Worm (Caenorhabditis elegans) whole organism, L4 larva: ENCODE results near the gene mxl-3.

Experiments used
- aly-2 ChIP-seq: sonication (generic microtip); optimal IDR thresholded peaks from 2 replicates; lab custom pipeline; 2018; ENCODE audit warnings: missing biosample characterization, missing genetic modification characterization
- ama-1 ChIP-seq: fragments of 150-350 bp; optimal IDR thresholded peaks from 2 replicates; lab custom pipeline; 2014; ENCODE audit warnings: inconsistent platforms, mixed read lengths
- ces-1 ChIP-seq: fragments of 150-350 bp; sonication (generic microtip); optimal IDR thresholded peaks from 4 replicates; lab custom pipeline; 2014; ENCODE audit warnings: missing biosample characterization, missing genetic modification reagents, missing genetic modification characterization
- fkh-10 ChIP-seq: fragments of 150-350 bp; optimal IDR thresholded peaks from 2 replicates; lab custom pipeline; 2014; ENCODE audit warnings: missing biosample characterization, missing genetic modification reagents, missing genetic modification characterization
- fos-1 ChIP-seq: fragments of 150-350 bp; optimal IDR thresholded peaks from 2 replicates; lab custom pipeline; 2014; ENCODE audit warnings: missing biosample characterization, missing genetic modification characterization
- lin-13 ChIP-seq: fragments of 150-350 bp; optimal IDR thresholded peaks from 2 replicates; lab custom pipeline; 2014; ENCODE audit warnings: missing biosample characterization, missing genetic modification reagents, missing genetic modification characterization
- lin-15B ChIP-seq: fragments of 150-350 bp; sonication (generic microtip); optimal IDR thresholded peaks from 3 replicates; lab custom pipeline; 2014; ENCODE audit warnings: missing biosample characterization, missing genetic modification characterization
- lin-39 ChIP-seq: fragments of 150-350 bp; optimal IDR thresholded peaks from 2 replicates; lab custom pipeline; 2014; ENCODE audit warnings: missing biosample characterization, missing genetic modification reagents, missing genetic modification characterization
- nhr-11 ChIP-seq: fragments of 150-350 bp; optimal IDR thresholded peaks from 2 replicates; lab custom pipeline; 2014; ENCODE audit warnings: missing biosample characterization, missing genetic modification characterization
- nhr-76 ChIP-seq: fragments of 150-350 bp; optimal IDR thresholded peaks from 2 replicates; lab custom pipeline; 2014; ENCODE audit warnings: missing biosample characterization, missing genetic modification characterization
- skn-1 ChIP-seq: fragments of 150-350 bp; optimal IDR thresholded peaks from 2 replicates; lab custom pipeline; 2014; ENCODE audit warnings: missing biosample characterization, missing genetic modification characterization
- tag-97 ChIP-seq: fragments of 200-800 bp; sonication (Bioruptor generic); IDR thresholded peaks from 2 replicates; pipeline ENCODE4 v1.3.6; 2022; ENCODE audit warnings: missing genetic modification characterization, missing compliant biosample characterization
- unc-130 ChIP-seq: sonication (generic microtip); optimal IDR thresholded peaks from 2 replicates; lab custom pipeline; 2016; ENCODE audit warnings: missing genetic modification reagents, missing genetic modification characterization, missing compliant biosample characterization
- zfp-2 ChIP-seq: sonication (generic microtip); optimal IDR thresholded peaks from 2 replicates; lab custom pipeline; 2016; ENCODE audit warnings: mild to moderate bottlenecking, missing genetic modification characterization, missing compliant biosample characterization

ce11 chrX:13360632-13361031 lies 10.0 kb upstream of the mxl-3 start:
- TF ChIP-seq fos-1 (tag; lab: Kevin White, UChicago) (no peak), zfp-2 (tag; lab: Kevin White, UChicago) (no peak), lin-15B (tag; lab: Kevin White, UChicago) (no peak), aly-2 (tag; lab: Kevin White, UChicago) (no peak), fkh-10 (GFP tag; lab: Kevin White, UChicago) (no peak), lin-39 (tag; lab: Kevin White, UChicago) (no peak), skn-1 (tag; lab: Kevin White, UChicago) (no peak), ces-1 (GFP tag; lab: Kevin White, UChicago) (no peak), ama-1 (lab: Kevin White, UChicago) (no peak), nhr-11 (tag; lab: Kevin White, UChicago) (no peak), nhr-76 (no peak), tag-97 (no peak), unc-130 (GFP tag; lab: Kevin White, UChicago) (no peak), lin-13 (GFP tag; lab: Kevin White, UChicago) (no peak)
